Worm (Caenorhabditis elegans): Measurements from ENCODE around the gene F35F11.2.

- no peak for TF ChIP-seq ztf-11 (tag; optimal IDR thresholded peaks at IDR 0.05)
- no peak for TF ChIP-seq blmp-1 (tag; optimal IDR thresholded peaks at IDR 0.05)
- no peak for TF ChIP-seq elt-3 (tag; optimal IDR thresholded peaks at IDR 0.05)
- no peak for TF ChIP-seq cnd-1 (tag; optimal IDR thresholded peaks at IDR 0.05)
- no peak for TF ChIP-seq nhr-28 (tag; optimal IDR thresholded peaks at IDR 0.05)
- TF ChIP-seq pha-4 (tag; optimal IDR thresholded peaks at IDR 0.05): no peak
- no peak for TF ChIP-seq ceh-83 (GFP tag; optimal IDR thresholded peaks at IDR 0.05)
- no peak for TF ChIP-seq drap-1 (GFP tag; optimal IDR thresholded peaks at IDR 0.05)
- no peak for TF ChIP-seq nhr-2 (tag; optimal IDR thresholded peaks at IDR 0.05)
- no peak for TF ChIP-seq lin-13 (tag; optimal IDR thresholded peaks at IDR 0.05)
Measured at ce11 chrIV:4008440-4008839, 31.6 kb upstream of the F35F11.2 start.

Data from whole organism, mixed stage, embryonic.